Worm (Caenorhabditis elegans) whole organism, late embryonic: ENCODE measurements around the gene F16G10.9.

Experiments
- F13H6.1 ChIP-seq: sonication (generic microtip); optimal IDR thresholded peaks from 2 replicates; lab custom pipeline; 2016; ENCODE audit warnings: missing genetic modification characterization, missing compliant biosample characterization
- K09A11.1 ChIP-seq: sonication (generic microtip); optimal IDR thresholded peaks from 2 replicates; lab custom pipeline; 2017; ENCODE audit warnings: antibody characterized with exemption, mild to moderate bottlenecking, missing genetic modification characterization, missing compliant biosample characterization; ENCODE audit not compliant: insufficient read depth
- ceh-14 ChIP-seq: sonication (generic microtip); optimal IDR thresholded peaks from 2 replicates; lab custom pipeline; 2016; ENCODE audit warnings: missing genotype, missing genetic modification characterization, missing compliant biosample characterization
- ceh-18 ChIP-seq: sonication (generic microtip); optimal IDR thresholded peaks from 2 replicates; lab custom pipeline; 2016; ENCODE audit warnings: missing genetic modification characterization, missing compliant biosample characterization
- ceh-19 ChIP-seq: fragments of 200-800 bp; sonication (Bioruptor generic); optimal IDR thresholded peaks from 2 replicates; lab custom pipeline; 2018; ENCODE audit warnings: mild to moderate bottlenecking, missing genetic modification characterization, missing compliant biosample characterization
- ceh-22 ChIP-seq: sonication (generic microtip); optimal IDR thresholded peaks from 2 replicates; lab custom pipeline; 2017; ENCODE audit warnings: missing biosample characterization, missing genetic modification characterization
- ceh-24 ChIP-seq: sonication (generic microtip); optimal IDR thresholded peaks from 2 replicates; lab custom pipeline; 2016; ENCODE audit warnings: mild to moderate bottlenecking, missing genetic modification characterization, missing compliant biosample characterization
- ceh-30 ChIP-seq: fragments of 150-350 bp; optimal IDR thresholded peaks from 2 replicates; lab custom pipeline; 2014; ENCODE audit warnings: missing biosample characterization, missing genetic modification characterization
- ceh-31 ChIP-seq: sonication (generic microtip); optimal IDR thresholded peaks from 2 replicates; lab custom pipeline; 2016; ENCODE audit warnings: missing genetic modification characterization, missing compliant biosample characterization
- ceh-45 ChIP-seq: fragments of 200-800 bp; sonication (Bioruptor generic); IDR thresholded peaks from 2 replicates; pipeline ENCODE4 v1.3.6; 2022; ENCODE audit warnings: missing genetic modification reagents, missing genetic modification characterization, missing compliant biosample characterization
- ceh-48 ChIP-seq: sonication (generic microtip); optimal IDR thresholded peaks from 2 replicates; lab custom pipeline; 2016; ENCODE audit warnings: missing genetic modification characterization, inconsistent platforms, missing compliant biosample characterization
- dmd-4 ChIP-seq: sonication (generic microtip); optimal IDR thresholded peaks from 2 replicates; lab custom pipeline; 2016; ENCODE audit warnings: borderline replicate concordance, missing genetic modification characterization, missing compliant biosample characterization
- dve-1 ChIP-seq: sonication (generic microtip); optimal IDR thresholded peaks from 2 replicates; lab custom pipeline; 2017; ENCODE audit warnings: antibody characterized with exemption, mild to moderate bottlenecking, missing genetic modification characterization, missing compliant biosample characterization
- elt-4 ChIP-seq: sonication (generic microtip); optimal IDR thresholded peaks from 2 replicates; lab custom pipeline; 2016; ENCODE audit warnings: missing genetic modification characterization, missing compliant biosample characterization
- ets-4 ChIP-seq: sonication (generic microtip); optimal IDR thresholded peaks from 2 replicates; lab custom pipeline; 2016; ENCODE audit warnings: missing genetic modification characterization, missing compliant biosample characterization
- eyg-1 ChIP-seq: sonication (generic microtip); optimal IDR thresholded peaks from 2 replicates; lab custom pipeline; 2016; ENCODE audit warnings: missing genotype, missing genetic modification characterization, missing compliant biosample characterization
- fkh-10 ChIP-seq: fragments of 150-350 bp; optimal IDR thresholded peaks from 2 replicates; lab custom pipeline; 2014; ENCODE audit warnings: missing biosample characterization, missing genetic modification reagents, missing genetic modification characterization
- fkh-6 ChIP-seq: sonication (generic microtip); optimal IDR thresholded peaks from 2 replicates; lab custom pipeline; 2016; ENCODE audit warnings: missing genetic modification characterization, missing compliant biosample characterization
- hlh-13 ChIP-seq: fragments of 200-800 bp; sonication (Bioruptor generic); optimal IDR thresholded peaks from 2 replicates; lab custom pipeline; 2018; ENCODE audit warnings: mild to moderate bottlenecking, missing genetic modification characterization, missing compliant biosample characterization
- hlh-15 ChIP-seq: sonication (generic microtip); optimal IDR thresholded peaks from 2 replicates; lab custom pipeline; 2016; ENCODE audit warnings: missing genetic modification characterization, missing compliant biosample characterization
- hlh-6 ChIP-seq: sonication (generic microtip); optimal IDR thresholded peaks from 2 replicates; lab custom pipeline; 2016; ENCODE audit warnings: missing genotype, missing genetic modification characterization, missing compliant biosample characterization
- hlh-8 ChIP-seq: sonication (generic microtip); optimal IDR thresholded peaks from 2 replicates; lab custom pipeline; 2016; ENCODE audit warnings: missing genotype, missing genetic modification characterization, missing compliant biosample characterization
- lin-11 ChIP-seq: fragments of 200-800 bp; sonication (Bioruptor generic); optimal IDR thresholded peaks from 2 replicates; lab custom pipeline; 2018; ENCODE audit warnings: mild to moderate bottlenecking, missing genetic modification characterization, missing compliant biosample characterization
- madf-2 ChIP-seq: sonication (generic microtip); optimal IDR thresholded peaks from 2 replicates; lab custom pipeline; 2017; ENCODE audit warnings: missing genetic modification characterization, missing compliant biosample characterization
- nhr-232 ChIP-seq: sonication (generic microtip); optimal IDR thresholded peaks from 2 replicates; lab custom pipeline; 2016; ENCODE audit warnings: missing genetic modification characterization, missing compliant biosample characterization
- pha-2 ChIP-seq: sonication (generic microtip); optimal IDR thresholded peaks from 2 replicates; lab custom pipeline; 2017; ENCODE audit warnings: mild to moderate bottlenecking, missing genetic modification characterization, missing compliant biosample characterization
- pha-4 ChIP-seq: fragments of 150-350 bp; optimal IDR thresholded peaks from 2 replicates; lab custom pipeline; 2018; ENCODE audit warnings: missing biosample characterization, missing genetic modification reagents, missing genetic modification characterization
- ref-2 ChIP-seq: sonication (generic microtip); optimal IDR thresholded peaks from 2 replicates; lab custom pipeline; 2016; ENCODE audit warnings: missing genetic modification characterization, missing compliant biosample characterization
- rnt-1 ChIP-seq: sonication (generic microtip); optimal IDR thresholded peaks from 2 replicates; lab custom pipeline; 2016; ENCODE audit warnings: missing genetic modification characterization, missing compliant biosample characterization
- sdc-2 ChIP-seq: sonication (generic microtip); optimal IDR thresholded peaks from 2 replicates; lab custom pipeline; 2016; ENCODE audit warnings: missing genotype, missing genetic modification characterization, missing compliant biosample characterization
- sox-2 ChIP-seq: fragments of 200-800 bp; sonication (Bioruptor generic); IDR thresholded peaks from 2 replicates; pipeline ENCODE4 v1.3.6; 2022; ENCODE audit warnings: missing genetic modification reagents, missing genetic modification characterization, missing compliant biosample characterization
- sox-4 ChIP-seq: sonication (generic microtip); optimal IDR thresholded peaks from 2 replicates; lab custom pipeline; 2017; ENCODE audit warnings: mild to moderate bottlenecking, missing genetic modification characterization, inconsistent platforms, missing compliant biosample characterization
- tbx-7 ChIP-seq: sonication (generic microtip); optimal IDR thresholded peaks from 2 replicates; lab custom pipeline; 2016; ENCODE audit warnings: missing genotype, missing genetic modification characterization, missing compliant biosample characterization
- ttx-3 ChIP-seq: sonication (generic microtip); optimal IDR thresholded peaks from 2 replicates; lab custom pipeline; 2016; ENCODE audit warnings: missing genetic modification reagents, missing genetic modification characterization, missing compliant biosample characterization
- unc-3 ChIP-seq, 2 experiments: fragments of 200-800 bp in 1 of 2; sonication (Bioruptor generic) in 1 of 2; sonication (generic microtip) in 1 of 2; conservative IDR thresholded peaks in 1 of 2; optimal IDR thresholded peaks in 1 of 2; 2 replicates each; pipeline versions ENCODE4 v1.3.6 to Lab custom; 2016 to 2022; ENCODE audit warnings: missing compliant biosample characterization in 2 of 2, missing genetic modification characterization in 2 of 2, missing genetic modification reagents in 1 of 2
- unc-86 ChIP-seq: sonication (generic microtip); optimal IDR thresholded peaks from 2 replicates; lab custom pipeline; 2016; ENCODE audit warnings: missing genetic modification characterization, missing compliant biosample characterization
- zip-5 ChIP-seq: sonication (generic microtip); optimal IDR thresholded peaks from 2 replicates; lab custom pipeline; 2016; ENCODE audit warnings: missing genetic modification characterization, missing compliant biosample characterization
- ztf-16 ChIP-seq: sonication (generic microtip); optimal IDR thresholded peaks from 2 replicates; lab custom pipeline; 2017; ENCODE audit warnings: missing genetic modification characterization, missing compliant biosample characterization

F16G10.9 gene

ce11 chrII:2353012-2353411 is 32.4 kb downstream of the F16G10.9 start, which contains the start of gene F43C11.3:
F43C11.3 (plus strand) TSS chrII:2353312.
- no peak for TF ChIP-seq tbx-7 (tag; lab: Kevin White, UChicago)
- TF ChIP-seq K09A11.1 (tag; lab: Kevin White, UChicago): no peak
- TF ChIP-seq madf-2 (tag; lab: Kevin White, UChicago): no peak

ce11 chrII:2352546-2352945 is 32.8 kb downstream of the F16G10.9 start, which contains the start of gene F43C11.10:
F43C11.10 (minus strand) TSS chrII:2352646.
- TF ChIP-seq elt-4 (no peak), ref-2 (tag; lab: Kevin White, UChicago) (no peak), pha-2 (tag; lab: Kevin White, UChicago) (no peak), ceh-18 (tag; lab: Kevin White, UChicago) (no peak)
- TF ChIP-seq, all 69 proteins: peak for 0

- no peak for TF ChIP-seq ceh-19 (GFP tag; lab: Kevin White, UChicago)
- no peak for TF ChIP-seq madf-2 (tag; lab: Kevin White, UChicago)
- TF ChIP-seq pha-4 (tag; lab: Kevin White, UChicago): no peak
- no peak for TF ChIP-seq sdc-2 (tag; lab: Kevin White, UChicago)
- no peak for TF ChIP-seq ztf-16 (tag; lab: Kevin White, UChicago)
- no peak for TF ChIP-seq hlh-15 (tag; lab: Kevin White, UChicago)
- no peak for TF ChIP-seq tbx-7 (tag; lab: Kevin White, UChicago)
- TF ChIP-seq hlh-8 (tag; lab: Kevin White, UChicago): no peak
- no peak for TF ChIP-seq dve-1 (tag; lab: Kevin White, UChicago)
- TF ChIP-seq ceh-14 (tag; lab: Kevin White, UChicago): no peak
- TF ChIP-seq ceh-45 (GFP tag; lab: Robert Waterston, UW): no peak
- TF ChIP-seq fkh-10 (GFP tag; lab: Kevin White, UChicago): no peak
- TF ChIP-seq hlh-6 (tag; lab: Kevin White, UChicago): no peak
- TF ChIP-seq lin-11 (tag; lab: Kevin White, UChicago): no peak
- TF ChIP-seq ceh-30 (tag; lab: Kevin White, UChicago): no peak
- TF ChIP-seq ceh-24 (tag; lab: Kevin White, UChicago): no peak
- no peak for TF ChIP-seq ets-4 (tag; lab: Kevin White, UChicago)
These were observed 38.7 kb downstream of the F16G10.9 start, which contains the start of gene F43C11.4 for ce11 chrII:2346672-2347071. F43C11.4 (plus strand) TSS chrII:2346972.

- TF ChIP-seq pha-2 (tag; lab: Kevin White, UChicago) (no peak), hlh-13 (no peak), ceh-31 (tag; lab: Kevin White, UChicago) (peak; percentile 12), ceh-22 (tag; lab: Kevin White, UChicago) (no peak), rnt-1 (peak; percentile 28), ceh-48 (tag; lab: Kevin White, UChicago) (peak; percentile 20), F13H6.1 (no peak)
- TF ChIP-seq, all 69 proteins: peak for 3
These were observed 43.4 kb downstream of the F16G10.9 start, which contains the start of gene F43C11.6 for ce11 chrII:2342004-2342479. F43C11.6 (plus strand) TSS chrII:2342429.

- TF ChIP-seq zip-5 (tag; lab: Kevin White, UChicago): no peak
- TF ChIP-seq sox-2 (GFP tag; lab: Robert Waterston, UW): no peak
- no peak for TF ChIP-seq nhr-232 (tag; lab: Kevin White, UChicago)
- no peak for TF ChIP-seq dmd-4 (tag; lab: Kevin White, UChicago)
- TF ChIP-seq F13H6.1: no peak
- no peak for TF ChIP-seq unc-3 (GFP tag; conservative IDR thresholded peaks at IDR 0.05; lab: Robert Waterston, UW)
- no peak for TF ChIP-seq unc-3 (tag; optimal IDR thresholded peaks at IDR 0.05; lab: Kevin White, UChicago)
- TF ChIP-seq fkh-6 (tag; lab: Kevin White, UChicago): no peak
- no peak for TF ChIP-seq unc-86
- TF ChIP-seq eyg-1: no peak
- no peak for TF ChIP-seq sdc-2 (tag; lab: Kevin White, UChicago)
- no peak for TF ChIP-seq hlh-15 (tag; lab: Kevin White, UChicago)
- TF ChIP-seq ttx-3 (tag; lab: Kevin White, UChicago): no peak
- no peak for TF ChIP-seq sox-4 (tag; lab: Kevin White, UChicago)
These were observed 43.9 kb downstream of the F16G10.9 start, which contains the start of gene enri-1 for ce11 chrII:2341515-2341914. enri-1 (minus strand) TSS chrII:2341615.
